Fruit fly (Drosophila melanogaster) whole organism, pupa: ENCODE data around the gene bnk.

Experiments used
- CG13204 ChIP-seq: fragments of 200-800 bp; sonication (Bioruptor generic); optimal IDR thresholded peaks from 2 replicates; lab custom pipeline; 2018; ENCODE audit warnings: missing biosample characterization, mild to moderate bottlenecking, missing genetic modification characterization, moderate library complexity
- CG14655 ChIP-seq: fragments of 200-800 bp; sonication (Bioruptor generic); optimal IDR thresholded peaks from 3 replicates; lab custom pipeline; 2017; ENCODE audit warnings: mild to moderate bottlenecking, missing biosample characterization, missing genetic modification reagents, missing genetic modification characterization
- CG4496 ChIP-seq: fragments of 200-800 bp; sonication (Bioruptor generic); IDR thresholded peaks from 3 replicates; pipeline ENCODE4 v1.3.6; 2022; ENCODE audit warnings: missing biosample characterization, missing genetic modification characterization
- CG8159 ChIP-seq: fragments of 200-800 bp; sonication (Bioruptor generic); optimal IDR thresholded peaks from 3 replicates; lab custom pipeline; 2018; ENCODE audit warnings: missing biosample characterization, mild to moderate bottlenecking, missing genetic modification characterization, moderate library complexity
- CG9948 ChIP-seq: fragments of 200-800 bp; sonication (Bioruptor generic); optimal IDR thresholded peaks from 2 replicates; lab custom pipeline; 2018; ENCODE audit warnings: missing biosample characterization, mild to moderate bottlenecking, missing genetic modification characterization, moderate library complexity
- EcR ChIP-seq: fragments of 200-800 bp; sonication (Bioruptor generic); optimal IDR thresholded peaks from 3 replicates; lab custom pipeline; 2019; ENCODE audit warnings: missing biosample characterization, missing genetic modification characterization, mild to moderate bottlenecking, moderate library complexity, missing genetic modification reagents
- Ets98B ChIP-seq: fragments of 200-800 bp; sonication (Bioruptor generic); IDR thresholded peaks from 2 replicates; pipeline ENCODE4 v1.3.6; 2022; ENCODE audit warnings: missing biosample characterization, missing genetic modification characterization
- Pif1B ChIP-seq: fragments of 200-800 bp; sonication (Bioruptor generic); optimal IDR thresholded peaks from 3 replicates; lab custom pipeline; 2016; ENCODE audit warnings: missing biosample characterization, missing genetic modification characterization
- gl ChIP-seq: fragments of 200-800 bp; sonication (Bioruptor generic); optimal IDR thresholded peaks from 2 replicates; lab custom pipeline; 2018; ENCODE audit warnings: missing biosample characterization, mild to moderate bottlenecking, missing genetic modification characterization
- rn ChIP-seq: fragments of 200-800 bp; sonication (Bioruptor generic); IDR thresholded peaks from 2 replicates; pipeline ENCODE4 v1.3.6; 2022; ENCODE audit warnings: missing biosample characterization, missing genetic modification characterization

dm6 chr3R:31194627-31195026, 1.5 kb downstream of the bnk start:
- TF ChIP-seq rn (no peak), EcR (no peak), Pif1B (GFP tag; lab: Kevin White, UChicago) (no peak), Ets98B (GFP tag; lab: Robert Waterston, UW) (no peak), gl (tag; lab: Kevin White, UChicago) (no peak), CG14655 (GFP tag; lab: Kevin White, UChicago) (no peak), CG4496 (GFP tag; lab: Robert Waterston, UW) (no peak), CG8159 (tag; lab: Kevin White, UChicago) (no peak), CG9948 (no peak), CG13204 (GFP tag; lab: Kevin White, UChicago) (no peak)
